Worm (Caenorhabditis elegans): ENCODE measurements around the gene srh-55.

- TF ChIP-seq hlh-30 (tag; optimal IDR thresholded peaks at IDR 0.05; ENCODE audit: insufficient read depth), result no peak
- no peak for TF ChIP-seq fkh-10 (GFP tag; optimal IDR thresholded peaks at IDR 0.05)
- no peak for TF ChIP-seq ceh-2 (tag; optimal IDR thresholded peaks at IDR 0.05)
- no peak for TF ChIP-seq K02D7.2 (tag; optimal IDR thresholded peaks at IDR 0.05)
- TF ChIP-seq ama-1 (optimal IDR thresholded peaks at IDR 0.05), result no peak
- no peak for TF ChIP-seq che-1 (tag; optimal IDR thresholded peaks at IDR 0.05)
- TF ChIP-seq eyg-1 (tag; optimal IDR thresholded peaks at IDR 0.05), result no peak
- TF ChIP-seq lin-11 (tag; optimal IDR thresholded peaks at IDR 0.05), result no peak
- no peak for TF ChIP-seq ceh-34 (tag; optimal IDR thresholded peaks at IDR 0.05)
Observed at ce11 chrV:15143798-15144197, 9.6 kb upstream of the srh-55 start, which contains the start of gene K08F9.4.
